Worm (Caenorhabditis elegans) whole organism, L3 larva: ENCODE results near the gene usp-39.
"Not testable (repeated sequence)": the region's sequence is repeated elsewhere in the genome, so short reads cannot be mapped to it uniquely, and the experiment has no call there.

Experiments used
- R02D3.7 ChIP-seq: fragments of 150-350 bp; optimal IDR thresholded peaks from 2 replicates; lab custom pipeline; 2014; ENCODE audit warnings: missing biosample characterization, missing genetic modification characterization
- aly-2 ChIP-seq: fragments of 150-350 bp; optimal IDR thresholded peaks from 2 replicates; lab custom pipeline; 2014; ENCODE audit warnings: missing biosample characterization, missing genetic modification characterization
- ama-1 ChIP-seq: fragments of 150-350 bp; optimal IDR thresholded peaks from 2 replicates; lab custom pipeline; 2018
- ceh-16 ChIP-seq: sonication (generic microtip); optimal IDR thresholded peaks from 2 replicates; lab custom pipeline; 2017; ENCODE audit warnings: missing biosample characterization, missing genetic modification characterization
- ceh-28 ChIP-seq: fragments of 150-350 bp; optimal IDR thresholded peaks from 2 replicates; lab custom pipeline; 2014; ENCODE audit warnings: missing biosample characterization, missing genetic modification reagents, missing genetic modification characterization
- ceh-9 ChIP-seq: sonication (generic microtip); optimal IDR thresholded peaks from 2 replicates; lab custom pipeline; 2018; ENCODE audit warnings: missing biosample characterization, missing genetic modification characterization
- daf-12 ChIP-seq: fragments of 150-350 bp; optimal IDR thresholded peaks from 2 replicates; lab custom pipeline; 2014; ENCODE audit warnings: missing biosample characterization, missing genetic modification reagents, missing genetic modification characterization
- elt-3 ChIP-seq, 3 experiments: fragments of 150-350 bp in 1 of 3; sonication (generic microtip) in 2 of 3; optimal IDR thresholded peaks; 2 replicates in 2 of 3; 4 replicates in 1 of 3; lab custom pipeline; 2014 to 2017; ENCODE audit warnings: missing biosample characterization in 3 of 3, missing genetic modification characterization in 3 of 3
- eor-1 ChIP-seq, 2 experiments: fragments of 150-350 bp; optimal IDR thresholded peaks; 2 replicates each; lab custom pipeline; 2014 to 2018; ENCODE audit warnings: missing biosample characterization in 2 of 2, missing genetic modification characterization in 2 of 2
- fkh-10 ChIP-seq: sonication (generic microtip); optimal IDR thresholded peaks from 2 replicates; lab custom pipeline; 2017; ENCODE audit warnings: missing biosample characterization, missing genetic modification reagents, missing genetic modification characterization
- fkh-2 ChIP-seq: fragments of 150-350 bp; optimal IDR thresholded peaks from 2 replicates; lab custom pipeline; 2014; ENCODE audit warnings: missing biosample characterization, missing genetic modification reagents, missing genetic modification characterization
- fos-1 ChIP-seq: fragments of 150-350 bp; optimal IDR thresholded peaks from 2 replicates; lab custom pipeline; 2014; ENCODE audit warnings: missing biosample characterization, missing genetic modification characterization
- hmg-11 ChIP-seq: sonication (generic microtip); optimal IDR thresholded peaks from 2 replicates; lab custom pipeline; 2016; ENCODE audit warnings: missing genetic modification characterization, missing compliant biosample characterization
- jun-1 ChIP-seq: fragments of 150-350 bp; optimal IDR thresholded peaks from 2 replicates; lab custom pipeline; 2014; ENCODE audit warnings: missing biosample characterization, missing genetic modification reagents, missing genetic modification characterization
- lin-39 ChIP-seq: fragments of 150-350 bp; optimal IDR thresholded peaks from 2 replicates; lab custom pipeline; 2018; ENCODE audit warnings: missing biosample characterization, missing genetic modification reagents, missing genetic modification characterization
- lsy-12 ChIP-seq: sonication (generic microtip); optimal IDR thresholded peaks from 2 replicates; lab custom pipeline; 2016; ENCODE audit warnings: mild to moderate bottlenecking, missing genetic modification characterization, missing compliant biosample characterization
- mdl-1 ChIP-seq: fragments of 150-350 bp; optimal IDR thresholded peaks from 2 replicates; lab custom pipeline; 2014; ENCODE audit warnings: missing biosample characterization, missing genetic modification characterization
- mml-1 ChIP-seq: fragments of 150-350 bp; sonication (generic microtip); optimal IDR thresholded peaks from 3 replicates; lab custom pipeline; 2014; ENCODE audit warnings: missing biosample characterization, missing genetic modification characterization
- nhr-12 ChIP-seq: fragments of 150-350 bp; optimal IDR thresholded peaks from 2 replicates; lab custom pipeline; 2014; ENCODE audit warnings: missing biosample characterization, missing genetic modification characterization
- nhr-23 ChIP-seq: fragments of 150-350 bp; optimal IDR thresholded peaks from 2 replicates; lab custom pipeline; 2014; ENCODE audit warnings: missing biosample characterization, missing genetic modification reagents, missing genetic modification characterization
- nhr-25 ChIP-seq: sonication (generic microtip); optimal IDR thresholded peaks from 2 replicates; lab custom pipeline; 2017; ENCODE audit warnings: missing biosample characterization, missing genetic modification characterization
- nhr-28 ChIP-seq: fragments of 150-350 bp; optimal IDR thresholded peaks from 2 replicates; lab custom pipeline; 2014; ENCODE audit warnings: missing biosample characterization, missing genetic modification characterization
- nhr-43 ChIP-seq: sonication (generic microtip); optimal IDR thresholded peaks from 2 replicates; lab custom pipeline; 2016; ENCODE audit warnings: mild to moderate bottlenecking, missing genetic modification characterization, missing compliant biosample characterization; ENCODE audit not compliant: poor library complexity, severe bottlenecking
- nhr-76 ChIP-seq: fragments of 150-350 bp; sonication (generic microtip); optimal IDR thresholded peaks from 5 replicates; lab custom pipeline; 2014; ENCODE audit warnings: missing biosample characterization, missing genetic modification characterization
- nhr-77 ChIP-seq: fragments of 150-350 bp; optimal IDR thresholded peaks from 2 replicates; lab custom pipeline; 2014; ENCODE audit warnings: missing biosample characterization, missing genetic modification characterization
- pha-4 ChIP-seq: fragments of 150-350 bp; optimal IDR thresholded peaks from 2 replicates; lab custom pipeline; 2014; ENCODE audit warnings: missing biosample characterization, missing genetic modification reagents, missing genetic modification characterization
- pqm-1 ChIP-seq: fragments of 150-350 bp; optimal IDR thresholded peaks from 2 replicates; lab custom pipeline; 2017; ENCODE audit warnings: missing biosample characterization, missing genetic modification characterization, inconsistent platforms
- sea-2 ChIP-seq: fragments of 150-350 bp; sonication (generic microtip); optimal IDR thresholded peaks from 4 replicates; lab custom pipeline; 2014; ENCODE audit warnings: missing biosample characterization, missing genetic modification reagents, missing genetic modification characterization
- tbx-2 ChIP-seq: sonication (generic microtip); optimal IDR thresholded peaks from 2 replicates; lab custom pipeline; 2016; ENCODE audit warnings: mild to moderate bottlenecking, missing genetic modification characterization, missing compliant biosample characterization
- unc-39 ChIP-seq: sonication (generic microtip); optimal IDR thresholded peaks from 4 replicates; lab custom pipeline; 2017; ENCODE audit warnings: missing biosample characterization, missing genetic modification characterization
- zag-1 ChIP-seq: fragments of 150-350 bp; optimal IDR thresholded peaks from 2 replicates; lab custom pipeline; 2014; ENCODE audit warnings: missing biosample characterization, missing genetic modification characterization
- ztf-4 ChIP-seq: fragments of 150-350 bp; optimal IDR thresholded peaks from 2 replicates; lab custom pipeline; 2014; ENCODE audit warnings: missing biosample characterization, missing genetic modification characterization

Gene usp-39

DNA sequence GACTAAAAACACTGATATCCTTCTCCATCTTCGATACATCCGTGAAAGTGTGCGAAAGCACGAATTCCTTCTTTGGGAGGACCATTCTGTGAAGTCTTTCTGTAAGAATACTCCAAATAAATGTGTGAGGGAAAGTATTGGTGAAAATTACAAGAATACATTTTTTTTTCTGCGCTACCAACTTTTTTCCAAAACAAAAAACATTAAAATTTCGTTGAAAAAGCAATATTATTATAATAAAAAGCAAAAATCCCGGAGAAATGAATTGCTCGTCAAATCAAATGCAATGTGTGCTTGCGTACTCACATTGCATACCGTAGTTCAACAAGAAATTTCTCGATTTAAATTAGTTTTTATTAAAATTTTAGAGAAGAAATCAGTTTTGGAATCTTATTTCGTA, 43.1 kb upstream of the usp-39 start, which contains the start of gene bath-13:
Gene bath-13 (minus strand): TSS at position 101 of the 400 bp plus-strand sequence.
- TF ChIP-seq ceh-28 (no peak), unc-39 (no peak), zag-1 (no peak), lsy-12 (no peak), hmg-11 (tag; lab: Kevin White, UChicago) (no peak), pqm-1 (tag; lab: Kevin White, UChicago) (no peak), fkh-2 (no peak), mdl-1 (tag; lab: Kevin White, UChicago) (no peak)

DNA sequence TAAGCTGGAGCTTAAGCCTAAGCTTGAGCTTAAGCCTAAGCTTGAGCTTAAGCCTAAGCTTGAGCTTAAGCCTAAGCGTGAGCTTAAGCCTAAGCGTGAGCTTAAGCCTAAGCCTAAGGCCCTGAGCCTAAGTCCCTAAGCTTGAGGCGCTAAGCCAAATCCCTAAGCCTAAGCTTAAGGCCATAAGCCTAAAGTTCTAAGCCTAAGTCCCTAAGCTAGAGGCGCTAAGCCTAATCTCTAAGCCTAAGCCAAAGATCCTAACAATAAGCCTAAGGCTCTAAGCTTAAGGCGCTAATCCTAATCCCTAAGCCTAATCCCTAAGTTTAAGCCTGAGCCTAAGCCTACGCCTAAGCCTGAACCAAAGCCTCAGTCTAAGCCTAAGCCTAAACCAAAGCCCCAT, 39.4 kb upstream of the usp-39 start:
- TF ChIP-seq R02D3.7: no peak
- no peak for TF ChIP-seq nhr-77 (tag; lab: Kevin White, UChicago)
- no peak for TF ChIP-seq unc-39
- no peak for TF ChIP-seq mml-1 (tag; lab: Kevin White, UChicago)
- TF ChIP-seq nhr-23: no peak
- no peak for TF ChIP-seq ztf-4
- TF ChIP-seq hmg-11 (tag; lab: Kevin White, UChicago): no peak
- no peak for TF ChIP-seq lsy-12
- no peak for TF ChIP-seq tbx-2 (tag; lab: Kevin White, UChicago)
- TF ChIP-seq fkh-10 (GFP tag; lab: Kevin White, UChicago): no peak
- TF ChIP-seq ama-1 (lab: Kevin White, UChicago): no peak
- TF ChIP-seq elt-3 (tag; optimal IDR thresholded peaks at IDR 0.05; lab: Kevin White, UChicago): no peak
- no peak for TF ChIP-seq pqm-1 (tag; lab: Kevin White, UChicago)
- no peak for TF ChIP-seq mdl-1 (tag; lab: Kevin White, UChicago)
- TF ChIP-seq nhr-43: no peak
- no peak for TF ChIP-seq nhr-76 (tag; lab: Kevin White, UChicago)
- TF ChIP-seq, all 47 proteins: peak for 0

DNA sequence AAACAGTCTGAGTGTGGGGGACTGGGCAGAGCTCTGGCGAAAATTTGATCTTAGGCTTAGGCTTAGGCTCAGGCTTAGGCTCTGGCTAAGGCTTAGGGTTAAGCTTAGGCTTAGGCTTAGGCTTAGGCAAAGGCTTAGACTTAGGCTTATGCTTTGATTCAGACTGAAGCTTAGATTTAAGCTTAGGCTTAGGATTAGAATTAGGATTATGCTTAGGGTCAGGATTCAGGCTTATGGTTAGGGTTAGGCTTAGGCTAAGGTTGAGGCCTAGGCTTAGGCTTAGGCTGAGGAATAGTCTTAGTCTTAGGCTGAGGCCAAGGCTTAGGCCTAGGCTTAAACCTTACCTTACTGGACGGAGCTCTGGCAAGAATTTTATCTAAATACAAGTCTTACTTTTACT, 38.2 kb upstream of the usp-39 start:
- no peak for TF ChIP-seq ceh-9 (tag; lab: Kevin White, UChicago)
- TF ChIP-seq mdl-1 (tag; lab: Kevin White, UChicago): no peak
- no peak for TF ChIP-seq jun-1
- TF ChIP-seq ceh-16 (tag; lab: Kevin White, UChicago): no peak
- TF ChIP-seq pha-4: no peak
- no peak for TF ChIP-seq sea-2 (GFP tag; lab: Kevin White, UChicago)
- TF ChIP-seq daf-12 (tag; lab: Kevin White, UChicago): no peak
- TF ChIP-seq nhr-12 (tag; lab: Kevin White, UChicago): no peak
- TF ChIP-seq, all 47 proteins: peak for 0

DNA sequence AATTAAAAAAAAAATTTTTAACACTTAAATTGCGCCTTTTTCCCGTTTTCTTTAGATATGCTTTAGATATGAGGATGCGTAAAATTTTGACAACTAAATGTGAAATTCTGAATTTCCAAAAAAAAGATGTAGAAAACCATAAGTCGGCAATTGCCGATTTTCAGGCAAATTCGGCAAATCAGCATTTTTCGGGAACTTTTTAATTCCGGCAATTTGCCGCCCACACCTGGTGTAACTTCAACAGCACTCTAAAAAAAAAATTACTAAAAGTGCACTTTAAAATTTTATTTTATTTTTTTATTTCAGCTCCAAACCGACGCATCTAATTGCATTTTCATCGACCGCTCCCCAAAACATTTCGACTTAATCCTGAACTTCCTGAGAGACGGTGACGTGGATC, 34.6 kb upstream of the usp-39 start, which contains the start of gene K02F6.6:
Gene K02F6.6 (plus strand): TSS at position 301 of the 400 bp plus-strand sequence.
- TF ChIP-seq ceh-16 (tag; lab: Kevin White, UChicago) (no peak), zag-1 (no peak), aly-2 (tag; lab: Kevin White, UChicago) (no peak), sea-2 (GFP tag; lab: Kevin White, UChicago) (no peak), pha-4 (no peak), hmg-11 (tag; lab: Kevin White, UChicago) (no peak), eor-1 (tag; optimal IDR thresholded peaks at IDR 0.05; lab: Kevin White, UChicago) (no peak), nhr-25 (tag; lab: Kevin White, UChicago) (no peak)

DNA sequence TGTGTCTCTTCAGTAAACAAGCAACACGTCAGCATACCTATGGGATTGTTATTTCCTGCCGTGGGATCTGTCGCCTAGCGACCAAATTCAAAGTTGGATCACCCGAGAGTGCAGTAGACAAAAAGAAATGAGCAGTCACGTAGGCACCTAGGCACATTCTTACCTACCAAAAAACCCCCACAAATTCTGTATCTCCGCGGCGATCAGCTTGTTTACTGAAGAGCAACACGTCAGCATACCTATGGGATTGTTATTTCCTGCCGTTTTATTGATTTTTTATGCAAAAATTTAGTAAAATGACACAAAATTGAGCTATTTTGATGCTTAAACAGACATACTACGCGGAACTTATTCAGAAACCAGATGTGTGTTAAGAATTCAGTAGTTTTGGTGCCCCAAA, 30.6 kb upstream of the usp-39 start, which contains the start of gene K02F6.5:
Gene K02F6.5 (plus strand): TSS at position 301 of the 400 bp plus-strand sequence.
- TF ChIP-seq fos-1; lsy-12; nhr-28 (tag; lab: Kevin White, UChicago): not testable (repeated sequence)

DNA sequence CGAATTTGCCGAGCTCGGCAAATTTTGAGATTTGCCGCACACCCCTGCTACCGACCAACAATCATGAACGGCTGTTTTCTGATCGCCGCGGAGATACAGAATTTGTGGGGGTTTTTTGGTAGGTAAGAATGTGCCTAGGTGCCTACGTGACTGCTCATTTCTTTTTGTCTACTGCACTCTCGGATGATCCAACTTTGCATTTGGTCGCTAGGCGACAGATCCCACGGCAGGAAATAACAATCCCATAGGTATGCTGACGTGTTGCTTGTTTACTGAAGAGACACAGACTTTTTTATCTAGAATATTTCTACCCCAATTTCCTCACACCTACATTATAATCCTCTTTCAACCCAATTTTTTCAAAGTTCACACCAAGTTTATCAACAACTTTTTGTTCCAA, 30.1 kb upstream of the usp-39 start, which contains the start of gene K02F6.8:
Gene K02F6.8 (minus strand): TSS at position 101 of the 400 bp plus-strand sequence.
- TF ChIP-seq lin-39 (tag; lab: Kevin White, UChicago); unc-39; nhr-12 (tag; lab: Kevin White, UChicago): not testable (repeated sequence)
- TF ChIP-seq, all 47 proteins: peak for 0; not testable (repeated sequence) for 47
